Fruit fly (Drosophila melanogaster) whole organism, larva: ENCODE results near the gene CG15922.

Experiments used
- noc ChIP-seq: fragments of 200-800 bp; sonication (Bioruptor generic); optimal IDR thresholded peaks from 3 replicates; lab custom pipeline; 2019; ENCODE audit warnings: missing biosample characterization, mild to moderate bottlenecking, missing genetic modification characterization, moderate library complexity

The CG15922 gene

DNA sequence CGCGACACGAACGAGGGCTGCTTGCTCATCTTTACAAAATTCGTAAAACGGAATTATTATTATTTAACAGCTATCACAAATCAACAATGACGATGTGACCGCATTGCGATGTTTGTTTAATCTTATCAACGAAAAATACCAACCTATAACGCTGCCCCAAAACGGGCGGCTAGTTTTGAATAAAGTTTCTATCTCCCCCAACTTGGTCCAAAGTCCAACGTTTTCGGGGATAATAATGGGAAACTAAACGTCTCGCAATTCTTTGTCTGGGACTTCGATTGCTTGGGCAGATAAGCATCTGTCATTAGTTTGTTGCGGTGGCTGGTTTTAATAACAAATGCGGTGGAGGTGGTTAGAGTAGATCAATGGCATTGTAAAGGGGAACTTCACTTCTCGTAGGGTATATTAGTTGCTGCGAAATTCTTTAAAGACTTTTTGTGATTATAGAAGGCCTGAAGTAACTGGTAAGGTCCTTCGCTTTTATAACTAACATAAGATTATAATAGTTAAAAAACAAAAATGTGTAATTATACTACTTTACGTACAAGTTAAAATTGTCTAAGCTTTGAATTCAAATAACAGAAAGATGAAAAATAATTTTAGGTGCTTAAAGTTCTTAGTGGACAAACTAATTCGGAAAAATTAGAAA lies at the start of gene CG15922:
CG15922 (minus strand) TSS at position 262 of the 649 bp plus-strand sequence.
- TF ChIP-seq noc (tag; lab: Kevin White, UChicago): no peak

dm6 chr3R:20608199-20608598 lies 48.1 kb upstream of the CG15922 start:
- TF ChIP-seq noc (tag; lab: Kevin White, UChicago): no peak

DNA sequence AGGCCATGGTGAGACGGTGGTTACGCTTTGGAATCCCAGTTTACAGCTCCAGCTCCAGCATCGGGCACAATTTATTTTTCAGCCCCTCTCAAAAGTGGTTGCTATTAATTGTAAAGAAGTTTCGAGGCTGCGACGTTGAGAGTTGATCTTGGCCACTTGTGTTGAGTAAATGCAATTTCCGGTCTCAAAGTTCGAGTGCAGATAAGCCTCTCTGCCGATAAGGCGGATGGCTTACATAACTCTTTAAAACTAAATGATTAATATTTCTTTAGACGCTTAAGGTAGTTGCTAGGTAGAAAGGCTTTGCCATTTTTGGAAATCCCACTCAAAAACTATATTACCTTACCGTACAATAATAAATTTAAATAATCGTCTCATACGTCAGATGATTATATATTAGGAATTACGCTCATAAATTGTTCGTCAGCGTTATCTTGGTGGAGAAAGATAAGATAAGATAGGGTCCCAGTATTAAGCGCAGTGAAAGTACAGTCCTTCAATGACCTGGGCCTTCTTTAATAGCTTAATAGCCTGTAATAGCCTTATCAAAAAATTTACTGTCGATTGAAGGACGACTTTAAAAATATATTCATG lies 45.6 kb upstream of the CG15922 start:
- peak; percentile 79 for TF ChIP-seq noc (tag; lab: Kevin White, UChicago)

- no peak for TF ChIP-seq noc (tag; lab: Kevin White, UChicago)
These were observed 45.0 kb upstream of the CG15922 start for dm6 chr3R:20605078-20605477.

- no peak for TF ChIP-seq noc (tag; lab: Kevin White, UChicago)
These were observed 44.0 kb upstream of the CG15922 start for dm6 chr3R:20604078-20604477.

dm6 chr3R:20602599-20602998 lies 42.5 kb upstream of the CG15922 start:
- TF ChIP-seq noc (tag; lab: Kevin White, UChicago): no peak

DNA sequence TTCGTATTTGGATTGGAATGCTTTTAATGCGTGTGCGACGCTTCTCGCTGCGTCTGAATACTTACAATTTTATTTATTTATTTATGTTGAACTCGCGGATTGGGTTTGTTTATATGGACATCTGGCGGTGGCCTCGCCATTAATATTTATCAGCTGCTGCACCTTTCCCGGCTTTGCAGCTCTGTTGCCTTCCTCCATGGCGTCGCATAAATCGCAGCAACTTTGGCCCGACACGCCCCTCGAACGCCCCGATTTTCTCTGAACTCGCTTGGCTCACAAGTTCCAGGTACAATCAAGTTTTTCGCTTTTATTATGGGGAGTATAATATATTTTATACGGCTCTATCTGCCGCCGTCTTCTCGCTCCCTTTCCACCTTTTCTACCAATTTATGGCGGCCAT lies 40.0 kb upstream of the CG15922 start:
- no peak for TF ChIP-seq noc (tag; lab: Kevin White, UChicago)

dm6 chr3R:20597407-20598325 lies 37.6 kb upstream of the CG15922 start:
- TF ChIP-seq noc (tag; lab: Kevin White, UChicago): no peak

DNA sequence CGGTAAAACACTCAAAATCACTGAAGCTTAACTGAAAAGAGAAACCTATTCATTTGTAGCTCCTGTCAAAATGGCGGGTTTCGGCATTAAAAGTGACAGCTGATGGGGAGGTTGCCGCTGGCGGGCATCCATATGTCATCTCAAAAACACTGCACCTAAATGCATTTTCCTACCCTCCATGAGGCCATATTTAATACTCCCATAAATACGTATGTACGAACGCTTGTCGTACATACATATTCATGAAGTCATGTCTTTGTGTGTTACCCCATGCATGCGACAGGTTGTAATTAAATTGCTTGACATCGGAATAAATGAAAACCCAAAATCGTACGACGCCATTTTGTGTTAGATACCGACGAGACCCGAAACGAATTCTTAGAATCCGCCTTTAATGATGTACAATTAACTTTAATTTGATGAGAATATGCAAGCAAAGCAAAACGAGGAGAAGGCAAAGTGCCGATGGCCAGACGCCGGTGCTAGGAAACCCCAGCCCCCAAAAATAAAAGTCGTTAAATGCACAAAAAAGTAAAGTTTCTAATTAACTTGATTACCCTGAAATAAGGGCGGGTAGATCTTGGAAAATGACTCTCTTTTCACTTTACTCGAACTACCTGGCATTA lies 36.4 kb upstream of the CG15922 start:
- no peak for TF ChIP-seq noc (tag; lab: Kevin White, UChicago)

dm6 chr3R:20595901-20596300 lies 35.8 kb upstream of the CG15922 start:
- no peak for TF ChIP-seq noc (tag; lab: Kevin White, UChicago)

- TF ChIP-seq noc (tag; lab: Kevin White, UChicago): no peak
These were observed 35.2 kb upstream of the CG15922 start for dm6 chr3R:20595145-20595812.

DNA sequence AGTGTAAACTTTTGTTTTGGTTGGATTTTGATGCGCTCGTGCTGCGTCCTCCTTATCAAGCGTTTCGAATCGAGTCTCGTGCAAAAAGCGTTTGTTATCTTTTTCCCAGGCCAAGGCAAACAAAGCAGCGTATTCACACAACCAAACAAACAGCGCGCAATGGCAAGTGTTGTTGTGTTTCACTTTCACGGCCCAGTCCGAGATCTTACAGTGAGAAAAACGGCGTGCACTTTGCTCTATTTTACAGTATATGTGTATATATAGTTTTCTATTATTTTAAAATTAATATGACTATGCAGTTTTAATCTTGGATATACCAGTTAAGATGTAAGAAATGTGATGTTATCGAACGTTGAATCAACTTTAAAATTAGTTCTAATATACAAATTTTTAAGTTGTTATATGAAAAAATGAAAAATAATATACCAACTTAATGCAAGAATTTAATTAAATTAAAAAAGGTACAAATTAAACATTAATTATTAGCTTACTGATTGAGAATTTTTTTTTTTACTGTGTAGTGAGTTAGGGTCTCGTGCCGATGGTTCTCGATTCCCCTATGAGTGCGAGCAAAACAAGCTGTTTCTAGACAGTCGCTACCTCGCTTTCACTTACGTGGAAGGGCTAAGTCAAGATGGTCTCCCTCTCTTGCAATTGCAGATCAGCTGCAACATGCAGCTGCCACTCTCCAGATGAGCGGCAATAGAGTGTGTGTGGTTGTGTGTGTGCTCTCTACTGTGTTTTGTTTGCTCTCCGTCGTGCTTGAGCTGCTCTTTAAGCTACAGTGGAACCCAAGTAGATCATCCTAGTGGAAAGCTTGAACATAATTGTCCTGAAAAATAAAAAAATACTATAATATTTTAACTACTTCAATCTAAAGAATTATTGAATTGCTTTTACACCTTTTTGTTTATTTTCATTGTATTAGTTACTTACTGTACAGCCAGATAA lies 34.4 kb upstream of the CG15922 start:
- peak; percentile 91 for TF ChIP-seq noc (tag; lab: Kevin White, UChicago)

DNA sequence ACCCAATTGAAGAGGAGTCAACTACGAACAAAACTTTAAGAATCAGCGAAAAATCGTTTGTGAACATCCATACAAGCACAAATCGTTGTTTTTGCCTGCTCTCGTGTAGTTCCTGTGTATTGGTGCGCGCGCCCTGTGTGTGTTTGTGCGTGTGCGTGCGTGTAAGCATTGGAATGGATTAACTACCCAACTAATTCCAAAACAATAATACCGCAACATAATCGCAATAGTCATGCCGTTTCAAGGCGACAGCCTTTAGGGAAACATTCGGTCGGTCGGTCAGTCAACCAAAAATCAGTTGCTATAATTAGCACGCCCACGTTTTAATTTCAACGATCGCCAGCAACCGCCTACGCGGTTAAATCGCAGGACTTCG lies 33.4 kb upstream of the CG15922 start:
- TF ChIP-seq noc (tag; lab: Kevin White, UChicago): no peak
